Fruit fly (Drosophila melanogaster): ENCODE results near the gene Rab27.
A peak's percentile ranks its signal among the peaks of the same experiment; 100 is the strongest.

Rab27 gene

DNA sequence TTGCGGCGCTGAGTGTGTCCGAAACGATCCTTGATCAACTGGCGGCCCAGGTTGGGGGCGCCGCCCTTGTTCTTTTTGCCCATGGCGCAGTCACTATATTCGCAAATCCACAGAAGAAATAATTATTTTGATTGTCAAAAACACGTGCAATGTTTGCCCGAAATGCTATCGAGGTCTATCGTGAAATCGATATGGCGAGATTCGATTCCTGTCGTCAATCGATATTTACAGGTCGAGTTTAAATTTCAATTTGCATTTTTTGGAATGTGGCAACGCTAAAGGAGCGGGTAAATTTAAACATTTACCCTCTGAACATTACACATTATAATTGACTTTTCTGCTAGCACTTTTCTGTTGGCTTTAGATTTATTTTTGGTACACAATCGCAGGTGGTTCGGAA, 12.7 kb downstream of the Rab27 start, which contains the start of gene Ns3 (continued):
- TF ChIP-seq Fer2 (tag; optimal IDR thresholded peaks at IDR 0.05), result no peak
- TF ChIP-seq CG13624 (GFP tag; optimal IDR thresholded peaks at IDR 0.05), result no peak
- TF ChIP-seq seq (GFP tag; IDR thresholded peaks at IDR 0.05), result no peak
- TF ChIP-seq vnd (GFP tag; IDR thresholded peaks at IDR 0.05; ENCODE audit: partially characterized antibody), result peak; percentile 84
- TF ChIP-seq CG9609 (GFP tag; optimal IDR thresholded peaks at IDR 0.05), result no peak
- no peak for TF ChIP-seq fu2 (GFP tag; optimal IDR thresholded peaks at IDR 0.05)
- TF ChIP-seq Kr (GFP tag; optimal IDR thresholded peaks at IDR 0.05), result no peak
- no peak for TF ChIP-seq CG3726 (GFP tag; IDR thresholded peaks at IDR 0.05)
- TF ChIP-seq CG31441 (GFP tag; IDR thresholded peaks at IDR 0.05), result no peak
- no peak for TF ChIP-seq Dip3 (GFP tag; optimal IDR thresholded peaks at IDR 0.05)
- TF ChIP-seq jing (GFP tag; optimal IDR thresholded peaks at IDR 0.05), result no peak
- no peak for TF ChIP-seq insv (GFP tag; optimal IDR thresholded peaks at IDR 0.05)
- TF ChIP-seq Xrp1 (GFP tag; IDR thresholded peaks at IDR 0.05), result no peak
- TF ChIP-seq CG1529 (GFP tag; optimal IDR thresholded peaks at IDR 0.05), result no peak
- TF ChIP-seq Chrac-16 (GFP tag; optimal IDR thresholded peaks at IDR 0.05), result no peak
- TF ChIP-seq CG32532 (GFP tag; IDR thresholded peaks at IDR 0.05), result no peak
- TF ChIP-seq CG18262 (tag; optimal IDR thresholded peaks at IDR 0.05), result no peak
- TF ChIP-seq lilli (GFP tag; optimal IDR thresholded peaks at IDR 0.05), result no peak
- TF ChIP-seq CG12744 (GFP tag; optimal IDR thresholded peaks at IDR 0.05), result no peak
- no peak for TF ChIP-seq wek (GFP tag; optimal IDR thresholded peaks at IDR 0.05)
- no peak for TF ChIP-seq dysf (GFP tag; IDR thresholded peaks at IDR 0.05)
- TF ChIP-seq CG9437 (GFP tag; optimal IDR thresholded peaks at IDR 0.05), result no peak
- TF ChIP-seq chif (GFP tag; optimal IDR thresholded peaks at IDR 0.05), result no peak
- no peak for TF ChIP-seq fd3F (GFP tag; optimal IDR thresholded peaks at IDR 0.05)
- no peak for TF ChIP-seq Meics (GFP tag; optimal IDR thresholded peaks at IDR 0.05)
- TF ChIP-seq CG30431 (GFP tag; optimal IDR thresholded peaks at IDR 0.05), result no peak
- no peak for TF ChIP-seq CG1602 (GFP tag; optimal IDR thresholded peaks at IDR 0.05)
- TF ChIP-seq Mad (GFP tag; optimal IDR thresholded peaks at IDR 0.05), result no peak
- peak; percentile 32 for TF ChIP-seq Sin3A (optimal IDR thresholded peaks at IDR 0.05)
- TF ChIP-seq CG7839 (tag; optimal IDR thresholded peaks at IDR 0.05), result no peak
- no peak for TF ChIP-seq Fer3 (tag; optimal IDR thresholded peaks at IDR 0.05)
- TF ChIP-seq usp (GFP tag; optimal IDR thresholded peaks at IDR 0.05), result no peak
- no peak for TF ChIP-seq Gsc (GFP tag; IDR thresholded peaks at IDR 0.05)
- no peak for TF ChIP-seq gcm (GFP tag; optimal IDR thresholded peaks at IDR 0.05)
- TF ChIP-seq pnt (GFP tag; optimal IDR thresholded peaks at IDR 0.05), result no peak
- TF ChIP-seq Hand (GFP tag; optimal IDR thresholded peaks at IDR 0.05), result no peak
- TF ChIP-seq otp (GFP tag; IDR thresholded peaks at IDR 0.05), result no peak
- no peak for TF ChIP-seq tll (GFP tag; optimal IDR thresholded peaks at IDR 0.05)
- no peak for TF ChIP-seq gsb (GFP tag; IDR thresholded peaks at IDR 0.05)
- peak; percentile 53 for TF ChIP-seq CG3995 (GFP tag; optimal IDR thresholded peaks at IDR 0.05)
- peak; percentile 95 for TF ChIP-seq E2f2 (GFP tag; IDR thresholded peaks at IDR 0.05)
- peak; percentile 70 for TF ChIP-seq MBD-R2 (GFP tag; IDR thresholded peaks at IDR 0.05)
- TF ChIP-seq ap (GFP tag; IDR thresholded peaks at IDR 0.05), result no peak
- TF ChIP-seq CG12659 (GFP tag; optimal IDR thresholded peaks at IDR 0.05), result peak; percentile 15
- no peak for TF ChIP-seq Nf-YC (tag; optimal IDR thresholded peaks at IDR 0.05)
- no peak for TF ChIP-seq CHES-1-like (GFP tag; optimal IDR thresholded peaks at IDR 0.05)
- peak; percentile 89 for TF ChIP-seq bbx (GFP tag; IDR thresholded peaks at IDR 0.05; ENCODE audit: partially characterized antibody)
- no peak for TF ChIP-seq Lpt (GFP tag; optimal IDR thresholded peaks at IDR 0.05)
- TF ChIP-seq Oli (tag; optimal IDR thresholded peaks at IDR 0.05), result no peak
- peak; percentile 27 for TF ChIP-seq phol (tag; optimal IDR thresholded peaks at IDR 0.05)
- no peak for TF ChIP-seq pum (GFP tag; optimal IDR thresholded peaks at IDR 0.05)
- TF ChIP-seq YL-1 (GFP tag; optimal IDR thresholded peaks at IDR 0.05), result peak; percentile 63
- no peak for TF ChIP-seq H15 (GFP tag; IDR thresholded peaks at IDR 0.05)

Measured in whole organism, embryonic.